Fruit fly (Drosophila melanogaster): Measurements from ENCODE around the gene Alg10.

Alg10 gene

DNA sequence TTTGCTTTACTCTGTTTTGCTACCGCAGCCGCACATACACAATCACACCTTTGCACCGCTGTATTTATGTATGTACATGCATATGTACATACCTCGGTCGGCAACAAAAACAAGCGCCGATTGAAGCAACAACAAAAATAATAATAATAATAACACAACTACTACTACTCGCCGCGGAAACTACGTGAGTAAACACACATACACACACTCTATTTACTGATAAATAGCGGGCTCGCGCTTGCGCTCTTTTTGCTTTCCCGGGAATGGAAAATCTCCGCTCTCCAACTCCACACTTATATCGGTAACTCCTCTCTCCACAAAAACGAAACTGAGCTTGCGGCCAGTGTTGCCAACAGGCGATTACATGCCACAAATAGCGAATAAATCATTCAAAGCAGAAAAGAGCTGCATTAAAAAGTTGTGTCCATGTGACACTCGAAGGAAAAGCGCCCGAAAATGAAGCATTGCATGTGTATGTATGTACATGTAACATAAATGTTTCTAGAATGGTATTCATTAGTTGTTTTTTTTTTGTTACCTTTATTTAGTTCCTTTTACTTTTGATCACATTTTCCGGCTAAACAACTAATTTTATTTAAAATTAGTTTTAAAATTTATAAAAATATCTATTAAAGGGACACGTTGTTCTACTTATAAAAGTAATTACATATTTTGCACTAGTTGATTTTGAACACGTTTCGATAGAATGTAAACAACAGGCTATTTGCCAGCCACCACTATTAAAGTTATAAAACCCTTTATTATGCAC is 46.0 kb upstream of the Alg10 start (continued):
- TF ChIP-seq CG15601 (tag; optimal IDR thresholded peaks at IDR 0.05) (peak; percentile 91), bbx (GFP tag; IDR thresholded peaks at IDR 0.05; ENCODE audit: partially characterized antibody) (peak; percentile 26; the same call in 1 of the 2 replicates), BEAF-32 (GFP tag; optimal IDR thresholded peaks at IDR 0.05) (no peak), CG7372 (GFP tag; IDR thresholded peaks at IDR 0.05) (no peak), maf-S (GFP tag; optimal IDR thresholded peaks at IDR 0.05) (peak; percentile 18), Bgb (GFP tag; IDR thresholded peaks at IDR 0.05; ENCODE audit: partially characterized antibody) (no peak), CG18619 (GFP tag; optimal IDR thresholded peaks at IDR 0.05) (peak; percentile 76), pnt (GFP tag; optimal IDR thresholded peaks at IDR 0.05) (peak; percentile 48), Hr51 (GFP tag; optimal IDR thresholded peaks at IDR 0.05) (peak; percentile 48 to 76), CG1792 (GFP tag; optimal IDR thresholded peaks at IDR 0.05) (peak; percentile 69), Dad (GFP tag; optimal IDR thresholded peaks at IDR 0.05) (peak; percentile 60), CG14860 (GFP tag; IDR thresholded peaks at IDR 0.05; ENCODE audit: partially characterized antibody) (no peak), bcd (GFP tag; optimal IDR thresholded peaks at IDR 0.05) (no peak), Taf1 (GFP tag; IDR thresholded peaks at IDR 0.05) (no peak), YL-1 (GFP tag; optimal IDR thresholded peaks at IDR 0.05) (peak; percentile 91), Hand (GFP tag; optimal IDR thresholded peaks at IDR 0.05) (peak; percentile 58), inv (GFP tag; IDR thresholded peaks at IDR 0.05; ENCODE audit: partially characterized antibody) (no peak), MBD-R2 (GFP tag; IDR thresholded peaks at IDR 0.05) (peak; percentile 48; the same call in 1 of the 2 replicates), NC2α (GFP tag; optimal IDR thresholded peaks at IDR 0.05) (peak; percentile 69), run (tag; optimal IDR thresholded peaks at IDR 0.05) (peak; percentile 63), Doc2 (GFP tag; IDR thresholded peaks at IDR 0.05) (no peak), Side (GFP tag; optimal IDR thresholded peaks at IDR 0.05) (peak; percentile 80), CG10366 (GFP tag; IDR thresholded peaks at IDR 0.05) (peak; percentile 24; the same call in 1 of the 2 replicates), Adf1 (GFP tag; IDR thresholded peaks at IDR 0.05) (peak; percentile 77), CG10321 (GFP tag; IDR thresholded peaks at IDR 0.05) (no peak), nom (GFP tag; optimal IDR thresholded peaks at IDR 0.05) (peak; percentile 73), fu2 (GFP tag; optimal IDR thresholded peaks at IDR 0.05) (no peak), PHDP (tag; optimal IDR thresholded peaks at IDR 0.05) (peak; percentile 55), BtbVII (GFP tag; optimal IDR thresholded peaks at IDR 0.05) (peak; percentile 73), vfl (GFP tag; optimal IDR thresholded peaks at IDR 0.05) (peak; percentile 24), nerfin-2 (GFP tag; IDR thresholded peaks at IDR 0.05; ENCODE audit: partially characterized antibody) (no peak), wor (GFP tag; IDR thresholded peaks at IDR 0.05) (no peak), sens-2 (GFP tag; IDR thresholded peaks at IDR 0.05) (peak; percentile 68), Tbp (GFP tag; optimal IDR thresholded peaks at IDR 0.05) (no peak), CG34376 (GFP tag; optimal IDR thresholded peaks at IDR 0.05) (peak; percentile 95), CG12659 (GFP tag; optimal IDR thresholded peaks at IDR 0.05) (peak; percentile 56), CG14965 (GFP tag; optimal IDR thresholded peaks at IDR 0.05; ENCODE audit: borderline replicate concordance) (no peak), fd3F (GFP tag; optimal IDR thresholded peaks at IDR 0.05) (peak; percentile 61), CG34224 (GFP tag; IDR thresholded peaks at IDR 0.05; ENCODE audit: partially characterized antibody) (peak; percentile 12; the same call in 1 of the 3 replicates), slp2 (GFP tag; optimal IDR thresholded peaks at IDR 0.05) (peak; percentile 52), Neu2 (GFP tag; optimal IDR thresholded peaks at IDR 0.05; ENCODE audit: borderline replicate concordance) (no peak), CG5245 (GFP tag; optimal IDR thresholded peaks at IDR 0.05) (peak; percentile 45), Bdp1 (GFP tag; optimal IDR thresholded peaks at IDR 0.05) (peak; percentile 4), chif (GFP tag; optimal IDR thresholded peaks at IDR 0.05) (peak; percentile 23 to 65), stwl (tag; optimal IDR thresholded peaks at IDR 0.05) (peak; percentile 47), jumu (GFP tag; optimal IDR thresholded peaks at IDR 0.05) (peak; percentile 39), Sox102F (GFP tag; optimal IDR thresholded peaks at IDR 0.05) (no peak), zfh2 (GFP tag; optimal IDR thresholded peaks at IDR 0.05) (no peak)

Data from whole organism, embryonic.